Fruit fly (Drosophila melanogaster) whole organism, embryonic: ENCODE data around the gene Gr36a.

Experiments
- Ada2b ChIP-seq: fragments of 200-800 bp; sonication (Bioruptor generic); IDR thresholded peaks from 2 replicates; pipeline ENCODE4 v1.3.6; 2022; ENCODE audit warnings: missing biosample characterization, missing genetic modification characterization
- Blimp-1 ChIP-seq: fragments of 200-800 bp; sonication (Bioruptor generic); optimal IDR thresholded peaks from 3 replicates; lab custom pipeline; 2018; ENCODE audit warnings: missing biosample characterization, missing genetic modification characterization, mild to moderate bottlenecking, moderate library complexity, missing genetic modification reagents
- BtbVII ChIP-seq: fragments of 200-800 bp; sonication (Bioruptor generic); optimal IDR thresholded peaks from 3 replicates; lab custom pipeline; 2017; ENCODE audit warnings: missing biosample characterization, mild to moderate bottlenecking, missing genetic modification characterization
- CG11695 ChIP-seq: fragments of 200-800 bp; sonication (Bioruptor generic); IDR thresholded peaks from 3 replicates; pipeline ENCODE4 v1.3.6; 2022; ENCODE audit warnings: missing biosample characterization, missing genetic modification characterization
- CG13123 ChIP-seq: fragments of 200-800 bp; sonication (Bioruptor generic); optimal IDR thresholded peaks from 2 replicates; lab custom pipeline; 2016; ENCODE audit warnings: missing biosample characterization, missing genetic modification characterization
- CG13894 ChIP-seq: fragments of 200-800 bp; sonication (Bioruptor generic); optimal IDR thresholded peaks from 3 replicates; lab custom pipeline; 2018; ENCODE audit warnings: missing biosample characterization, mild to moderate bottlenecking, missing genetic modification characterization, moderate library complexity
- CG14667 ChIP-seq: fragments of 200-800 bp; sonication (Bioruptor generic); IDR thresholded peaks from 2 replicates; pipeline ENCODE4 v1.3.6; 2022; ENCODE audit warnings: missing biosample characterization, missing genetic modification characterization
- CG16779 ChIP-seq: fragments of 200-800 bp; sonication (Bioruptor generic); IDR thresholded peaks from 2 replicates; pipeline ENCODE4 v1.3.6; 2022; ENCODE audit warnings: missing biosample characterization, missing genetic modification characterization
- CG16813 ChIP-seq: fragments of 200-800 bp; sonication (Bioruptor generic); IDR thresholded peaks from 3 replicates; pipeline ENCODE4 v1.3.6; 2022; ENCODE audit warnings: missing biosample characterization, missing genetic modification characterization; ENCODE audit not compliant: partially characterized antibody
- CG2129 ChIP-seq: fragments of 200-800 bp; sonication (Bioruptor generic); IDR thresholded peaks from 2 replicates; pipeline ENCODE4 v1.3.6; 2022; ENCODE audit warnings: missing biosample characterization, missing genetic modification characterization; ENCODE audit not compliant: partially characterized antibody
- CG2199 ChIP-seq: fragments of 200-800 bp; sonication (Bioruptor generic); IDR thresholded peaks from 3 replicates; pipeline ENCODE4 v1.3.6; 2022; ENCODE audit warnings: missing biosample characterization, missing genetic modification characterization
- CG2712 ChIP-seq: fragments of 200-800 bp; optimal IDR thresholded peaks from 3 replicates; lab custom pipeline; 2019; ENCODE audit warnings: missing biosample characterization, mild to moderate bottlenecking, missing genetic modification characterization, moderate library complexity
- CG2875 ChIP-seq: fragments of 200-800 bp; sonication (Bioruptor generic); optimal IDR thresholded peaks from 2 replicates; lab custom pipeline; 2017; ENCODE audit warnings: missing biosample characterization, mild to moderate bottlenecking, missing genetic modification characterization, missing genetic modification reagents
- CG6254 ChIP-seq: fragments of 200-800 bp; sonication (Bioruptor generic); optimal IDR thresholded peaks from 3 replicates; lab custom pipeline; 2017; ENCODE audit warnings: mild to moderate bottlenecking, missing biosample characterization, missing genetic modification reagents, missing genetic modification characterization
- D19A ChIP-seq: fragments of 200-800 bp; optimal IDR thresholded peaks from 3 replicates; lab custom pipeline; 2019; ENCODE audit warnings: missing biosample characterization, mild to moderate bottlenecking, missing genetic modification characterization, moderate library complexity
- D19B ChIP-seq: fragments of 200-800 bp; sonication (Bioruptor generic); optimal IDR thresholded peaks from 2 replicates; lab custom pipeline; 2017; ENCODE audit warnings: missing biosample characterization, mild to moderate bottlenecking, missing genetic modification characterization
- Dad ChIP-seq: fragments of 200-800 bp; sonication (Bioruptor generic); optimal IDR thresholded peaks from 3 replicates; lab custom pipeline; 2016; ENCODE audit warnings: missing biosample characterization, missing genetic modification characterization
- Dfd ChIP-seq, 2 experiments: fragments of >200 bp; optimal IDR thresholded peaks; 2 replicates each; lab custom pipeline; 2017; ENCODE audit warnings: missing biosample characterization in 2 of 2, missing genetic modification characterization in 2 of 2
- Fer1 ChIP-seq: fragments of 200-800 bp; sonication (Bioruptor generic); optimal IDR thresholded peaks from 2 replicates; lab custom pipeline; 2017; ENCODE audit warnings: missing biosample characterization, mild to moderate bottlenecking, missing genetic modification characterization
- HLHmδ ChIP-seq: fragments of 200-800 bp; sonication (Bioruptor generic); optimal IDR thresholded peaks from 2 replicates; lab custom pipeline; 2018; ENCODE audit warnings: missing biosample characterization, mild to moderate bottlenecking, missing genetic modification characterization, moderate library complexity
- Max ChIP-seq: fragments of 200-800 bp; sonication (Bioruptor generic); optimal IDR thresholded peaks from 2 replicates; lab custom pipeline; 2016; ENCODE audit warnings: missing biosample characterization, mild to moderate bottlenecking, missing genetic modification characterization
- Oli ChIP-seq: fragments of 200-800 bp; sonication (Bioruptor generic); optimal IDR thresholded peaks from 2 replicates; lab custom pipeline; 2018; ENCODE audit warnings: missing biosample characterization, mild to moderate bottlenecking, missing genetic modification characterization, moderate library complexity
- Sox102F ChIP-seq: fragments of 200-800 bp; sonication (Bioruptor generic); optimal IDR thresholded peaks from 2 replicates; lab custom pipeline; 2018; ENCODE audit warnings: missing biosample characterization, mild to moderate bottlenecking, missing genetic modification characterization, moderate library complexity
- ac ChIP-seq: fragments of 200-800 bp; sonication (Bioruptor generic); optimal IDR thresholded peaks from 3 replicates; lab custom pipeline; 2017; ENCODE audit warnings: missing biosample characterization, mild to moderate bottlenecking, missing genetic modification characterization
- bigmax ChIP-seq: fragments of 200-800 bp; sonication (Bioruptor generic); optimal IDR thresholded peaks from 2 replicates; lab custom pipeline; 2018; ENCODE audit warnings: missing biosample characterization, mild to moderate bottlenecking, missing genetic modification characterization
- cad ChIP-seq: fragments of >200 bp; optimal IDR thresholded peaks from 2 replicates; lab custom pipeline; 2017; ENCODE audit warnings: missing biosample characterization, missing genetic modification characterization
- crol ChIP-seq: fragments of 200-800 bp; sonication (Bioruptor generic); IDR thresholded peaks from 2 replicates; pipeline ENCODE4 v1.3.6; 2022; ENCODE audit warnings: missing biosample characterization, missing genetic modification characterization
- dati ChIP-seq: fragments of 200-800 bp; sonication (Bioruptor generic); IDR thresholded peaks from 2 replicates; pipeline ENCODE4 v1.3.6; 2022; ENCODE audit warnings: missing biosample characterization, missing genetic modification characterization
- dm ChIP-seq: fragments of 200-800 bp; sonication (Bioruptor generic); optimal IDR thresholded peaks from 3 replicates; lab custom pipeline; 2016; ENCODE audit warnings: missing biosample characterization, missing genetic modification characterization
- dmrt11E ChIP-seq: fragments of 200-800 bp; sonication (Bioruptor generic); optimal IDR thresholded peaks from 3 replicates; lab custom pipeline; 2018; ENCODE audit warnings: missing biosample characterization, mild to moderate bottlenecking, missing genetic modification characterization, moderate library complexity
- insv ChIP-seq, 2 experiments: fragments of 200-800 bp; sonication (Bioruptor generic); optimal IDR thresholded peaks; 3 replicates each; lab custom pipeline; 2016 to 2018; ENCODE audit warnings: missing biosample characterization in 2 of 2, missing genetic modification characterization in 2 of 2
- jing ChIP-seq: fragments of 200-800 bp; sonication (Bioruptor generic); optimal IDR thresholded peaks from 2 replicates; lab custom pipeline; 2018; ENCODE audit warnings: missing biosample characterization, mild to moderate bottlenecking, missing genetic modification characterization
- kah ChIP-seq: fragments of 200-800 bp; sonication (Bioruptor generic); optimal IDR thresholded peaks from 2 replicates; lab custom pipeline; 2018; ENCODE audit warnings: missing biosample characterization, mild to moderate bottlenecking, missing genetic modification characterization
- nau ChIP-seq: fragments of 200-800 bp; sonication (Bioruptor generic); optimal IDR thresholded peaks from 3 replicates; lab custom pipeline; 2017; ENCODE audit warnings: missing biosample characterization, mild to moderate bottlenecking, missing genetic modification characterization, missing genetic modification reagents
- p53 ChIP-seq: fragments of 200-800 bp; sonication (Bioruptor generic); optimal IDR thresholded peaks from 2 replicates; lab custom pipeline; 2016; ENCODE audit warnings: missing biosample characterization, missing genetic modification characterization
- phol ChIP-seq: fragments of 200-800 bp; sonication (Bioruptor generic); optimal IDR thresholded peaks from 3 replicates; lab custom pipeline; 2018; ENCODE audit warnings: missing biosample characterization, mild to moderate bottlenecking, missing genetic modification characterization, moderate library complexity
- pros ChIP-seq: fragments of 200-800 bp; sonication (Bioruptor generic); optimal IDR thresholded peaks from 3 replicates; lab custom pipeline; 2019; ENCODE audit warnings: missing biosample characterization, mild to moderate bottlenecking, missing genetic modification characterization, moderate library complexity
- sens ChIP-seq: fragments of 200-800 bp; sonication (Bioruptor generic); peaks from one replicate; lab custom pipeline; 2016; ENCODE audit warnings: missing biosample characterization, missing genetic modification characterization
- stwl ChIP-seq: fragments of 200-800 bp; sonication (Bioruptor generic); optimal IDR thresholded peaks from 3 replicates; lab custom pipeline; 2018; ENCODE audit warnings: missing biosample characterization, mild to moderate bottlenecking, missing genetic modification characterization, moderate library complexity
- tll ChIP-seq, 2 experiments: fragments of 200-800 bp in 1 of 2; fragments of >200 bp in 1 of 2; sonication (Bioruptor generic) in 1 of 2; optimal IDR thresholded peaks; 2 replicates each; lab custom pipeline; 2017 to 2019; ENCODE audit warnings: missing biosample characterization in 2 of 2, missing genetic modification characterization in 2 of 2, mild to moderate bottlenecking in 1 of 2, moderate library complexity in 1 of 2
- tup ChIP-seq: fragments of 200-800 bp; sonication (Bioruptor generic); optimal IDR thresholded peaks from 2 replicates; lab custom pipeline; 2016; ENCODE audit warnings: missing biosample characterization, mild to moderate bottlenecking, missing genetic modification characterization, moderate library complexity
- twi ChIP-seq: fragments of 200-800 bp; optimal IDR thresholded peaks from 2 replicates; lab custom pipeline; 2019; ENCODE audit warnings: missing biosample characterization, mild to moderate bottlenecking, missing genetic modification characterization, moderate library complexity
- unc-4 ChIP-seq: fragments of 200-800 bp; sonication (Bioruptor generic); IDR thresholded peaks from 2 replicates; pipeline ENCODE4 v1.3.6; 2022; ENCODE audit warnings: missing biosample characterization, missing genetic modification characterization; ENCODE audit not compliant: partially characterized antibody
- wek ChIP-seq: fragments of 200-800 bp; sonication (Bioruptor generic); optimal IDR thresholded peaks from 3 replicates; lab custom pipeline; 2018; ENCODE audit warnings: missing biosample characterization, mild to moderate bottlenecking, missing genetic modification characterization, moderate library complexity
- zen ChIP-seq: fragments of 200-800 bp; sonication (Bioruptor generic); optimal IDR thresholded peaks from 3 replicates; lab custom pipeline; 2018; ENCODE audit warnings: missing biosample characterization, mild to moderate bottlenecking, missing genetic modification characterization, moderate library complexity

The Gr36a gene

DNA sequence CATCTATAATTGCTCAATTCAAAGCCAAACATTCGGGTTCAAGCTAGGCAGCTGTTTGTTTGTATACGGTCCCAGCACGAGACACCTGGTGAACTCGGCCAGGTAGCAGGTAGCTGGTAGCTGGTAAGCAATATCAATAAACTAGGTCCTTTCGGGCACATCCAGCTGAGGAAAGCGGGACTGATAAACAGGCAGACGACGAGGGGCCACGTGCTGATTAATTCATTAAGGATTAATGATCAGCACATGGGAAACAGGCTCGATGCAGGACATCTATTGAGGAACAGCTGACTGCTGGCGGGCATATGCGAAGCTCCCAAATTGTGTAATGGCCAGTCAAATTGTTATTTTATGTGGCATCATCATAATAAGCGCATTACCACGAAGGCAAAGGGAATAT, 45.8 kb downstream of the Gr36a start (continued):
- TF ChIP-seq CG2199: peak; percentile 87; the same call in 2 of the 3 replicates
- no peak for TF ChIP-seq jing (GFP tag; lab: Kevin White, UChicago)
- no peak for TF ChIP-seq Ada2b (GFP tag; lab: Robert Waterston, UW)
- peak; percentile 65 for TF ChIP-seq sens
- no peak for TF ChIP-seq Oli (tag; lab: Kevin White, UChicago)
- no peak for TF ChIP-seq CG2129 (GFP tag; lab: Robert Waterston, UW)
- TF ChIP-seq CG13894 (tag; lab: Kevin White, UChicago): no peak
- TF ChIP-seq unc-4: no peak
- TF ChIP-seq Fer1 (GFP tag; lab: Kevin White, UChicago): no peak
- no peak for TF ChIP-seq CG2712
- TF ChIP-seq CG16779 (GFP tag; lab: Robert Waterston, UW): no peak
- TF ChIP-seq zen (tag; lab: Kevin White, UChicago): peak; percentile 94
- peak; percentile 37 for TF ChIP-seq cad (GFP tag; lab: Kevin White, UChicago)
- no peak for TF ChIP-seq D19B (GFP tag; lab: Kevin White, UChicago)
- no peak for TF ChIP-seq Dad
- no peak for TF ChIP-seq BtbVII (GFP tag; lab: Kevin White, UChicago)
- peak; percentile 63 for TF ChIP-seq twi (tag; lab: Kevin White, UChicago)
- no peak for TF ChIP-seq kah
- TF ChIP-seq Max (GFP tag; lab: Kevin White, UChicago): no peak
- TF ChIP-seq HLHmδ: peak; percentile 2
- TF ChIP-seq CG16813 (GFP tag; lab: Robert Waterston, UW): no peak
- TF ChIP-seq CG13123 (GFP tag; lab: Kevin White, UChicago): no peak
- TF ChIP-seq tll (GFP tag; optimal IDR thresholded peaks at IDR 0.05; lab: Kevin White, UChicago): peak in 1 of 2 experiments; percentile 75
- no peak for TF ChIP-seq p53 (GFP tag; lab: Kevin White, UChicago)
- TF ChIP-seq dati (GFP tag; lab: Robert Waterston, UW): no peak
- TF ChIP-seq stwl (tag; lab: Kevin White, UChicago): no peak
- peak; percentile 93 for TF ChIP-seq ac (GFP tag; lab: Kevin White, UChicago)

- TF ChIP-seq CG13894 (tag; lab: Kevin White, UChicago) (peak; percentile 61), bigmax (GFP tag; lab: Kevin White, UChicago) (no peak), sens (peak; percentile 61)
Observed at dm6 chr2L:17223493-17223892, 47.1 kb downstream of the Gr36a start.

DNA sequence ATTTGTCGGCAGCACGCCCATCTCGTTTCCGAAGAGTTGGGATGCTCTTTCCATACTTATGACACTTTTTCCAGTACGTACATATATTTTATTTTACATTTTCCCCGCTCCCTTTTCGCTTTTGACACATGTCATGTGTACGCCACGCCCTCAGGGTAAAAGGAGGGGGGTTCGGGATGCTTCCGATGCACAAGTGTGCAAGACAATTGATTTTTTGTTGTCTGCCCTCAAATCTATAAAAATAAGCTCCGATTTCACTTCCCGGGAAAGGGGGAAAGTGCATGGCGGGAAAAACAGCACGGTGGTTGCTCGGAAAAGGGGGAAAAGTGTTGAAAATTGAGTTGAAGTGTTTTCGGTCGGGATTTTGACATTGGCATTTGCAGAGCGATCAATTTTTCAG, 50.7 kb downstream of the Gr36a start:
- TF ChIP-seq Sox102F (GFP tag; lab: Kevin White, UChicago): peak; percentile 7
- TF ChIP-seq pros: peak; percentile 31
- peak; percentile 92 for TF ChIP-seq kah
- no peak for TF ChIP-seq CG14667 (GFP tag; lab: Robert Waterston, UW)
- no peak for TF ChIP-seq CG6254
- no peak for TF ChIP-seq CG2875 (GFP tag; lab: Kevin White, UChicago)
- TF ChIP-seq twi (tag; lab: Kevin White, UChicago): peak; percentile 70
- TF ChIP-seq sens: peak; percentile 57
- peak; percentile 22; the same call in 1 of the 3 replicates for TF ChIP-seq CG2199
- peak; percentile 51 for TF ChIP-seq dmrt11E (tag; lab: Kevin White, UChicago)
- TF ChIP-seq insv (GFP tag; optimal IDR thresholded peaks at IDR 0.05; lab: Kevin White, UChicago): no peak
- no peak for TF ChIP-seq dm
- no peak for TF ChIP-seq tup (GFP tag; lab: Kevin White, UChicago)
- TF ChIP-seq Blimp-1 (GFP tag; lab: Kevin White, UChicago): peak; percentile 19
- TF ChIP-seq nau (GFP tag; lab: Kevin White, UChicago): no peak
- TF ChIP-seq phol (tag; lab: Kevin White, UChicago): no peak
- no peak for TF ChIP-seq Dfd (GFP tag; optimal IDR thresholded peaks at IDR 0.05; lab: Kevin White, UChicago)
- peak; percentile 80 for TF ChIP-seq crol
- TF ChIP-seq D19A (tag; lab: Kevin White, UChicago): peak; percentile 20
- no peak for TF ChIP-seq wek (GFP tag; lab: Kevin White, UChicago)
- TF ChIP-seq CG11695: no peak
- TF ChIP-seq, all 482 proteins: peak for 10
